Fruit fly (Drosophila melanogaster): ENCODE measurements around the gene CG5292.

CG5292 gene

dm6 chr3R:17118917-17119378 is 32.7 kb upstream of the CG5292 start (continued):
- 0 out of 3 replicates have a peak, but pooled peaks have one; percentile 4 for TF ChIP-seq CG2199 (GFP tag; IDR thresholded peaks at IDR 0.05)
- TF ChIP-seq Hand (GFP tag; optimal IDR thresholded peaks at IDR 0.05): no peak
- no peak for TF ChIP-seq danr (GFP tag; IDR thresholded peaks at IDR 0.05)
- no peak for TF ChIP-seq CG1647 (GFP tag; optimal IDR thresholded peaks at IDR 0.05)
- TF ChIP-seq pan (optimal IDR thresholded peaks at IDR 0.05): no peak
- peak in 1 of 2 experiments; percentile 18 for TF ChIP-seq pan (GFP tag; optimal IDR thresholded peaks at IDR 0.05 in 1 of 2, IDR thresholded peaks at IDR 0.05 in 1 of 2)
- no peak for TF ChIP-seq zen (tag; optimal IDR thresholded peaks at IDR 0.05)
- no peak for TF ChIP-seq CG32767 (GFP tag; IDR thresholded peaks at IDR 0.05)
- TF ChIP-seq pros (GFP tag; optimal IDR thresholded peaks at IDR 0.05): peak; percentile 68
- peak; percentile 96 for TF ChIP-seq CG3163 (GFP tag; optimal IDR thresholded peaks at IDR 0.05)
- peak; percentile 25 for TF ChIP-seq CHES-1-like (GFP tag; optimal IDR thresholded peaks at IDR 0.05)
- no peak for TF ChIP-seq sisA (GFP tag; IDR thresholded peaks at IDR 0.05)
- no peak for TF ChIP-seq CG12769 (tag; optimal IDR thresholded peaks at IDR 0.05)
- no peak for TF ChIP-seq ssp (GFP tag; IDR thresholded peaks at IDR 0.05)
- TF ChIP-seq psq (GFP tag; optimal IDR thresholded peaks at IDR 0.05): no peak
- no peak for TF ChIP-seq D19A (tag; optimal IDR thresholded peaks at IDR 0.05)
- no peak for TF ChIP-seq gcm2 (GFP tag; optimal IDR thresholded peaks at IDR 0.05)
- TF ChIP-seq Eip74EF (GFP tag; optimal IDR thresholded peaks at IDR 0.05): peak in 1 of 2 experiments; percentile 7
- TF ChIP-seq Poxn (GFP tag; IDR thresholded peaks at IDR 0.05): no peak
- TF ChIP-seq CG11398 (GFP tag; optimal IDR thresholded peaks at IDR 0.05): no peak
- TF ChIP-seq twi (tag; optimal IDR thresholded peaks at IDR 0.05): no peak
- peak; percentile 41 for TF ChIP-seq nom (GFP tag; optimal IDR thresholded peaks at IDR 0.05)
- no peak for TF ChIP-seq Hr78 (GFP tag; optimal IDR thresholded peaks at IDR 0.05)
- no peak for TF ChIP-seq luna (GFP tag; optimal IDR thresholded peaks at IDR 0.05)
- peak; percentile 42 for TF ChIP-seq sens (GFP tag)
- peak; percentile 56; the same call in 1 of the 3 replicates for TF ChIP-seq CG34422 (GFP tag; IDR thresholded peaks at IDR 0.05)
- TF ChIP-seq tup (GFP tag; optimal IDR thresholded peaks at IDR 0.05): no peak
- TF ChIP-seq CG34224 (GFP tag; IDR thresholded peaks at IDR 0.05; ENCODE audit: partially characterized antibody): peak; percentile 49
- no peak for TF ChIP-seq Sox102F (GFP tag; optimal IDR thresholded peaks at IDR 0.05)
- TF ChIP-seq Sry-β (GFP tag; optimal IDR thresholded peaks at IDR 0.05): no peak
- 0 out of 2 replicates have a peak, but pooled peaks have one; percentile 32 for TF ChIP-seq wdn (GFP tag; IDR thresholded peaks at IDR 0.05)
- TF ChIP-seq BEAF-32 (GFP tag; optimal IDR thresholded peaks at IDR 0.05): no peak
- peak; percentile 48 for TF ChIP-seq CG34376 (GFP tag; optimal IDR thresholded peaks at IDR 0.05)
- 0 out of 2 replicates have a peak, but pooled peaks have one; percentile 21 for TF ChIP-seq tna (GFP tag; IDR thresholded peaks at IDR 0.05; ENCODE audit: partially characterized antibody)
- no peak for TF ChIP-seq CG2129 (GFP tag; IDR thresholded peaks at IDR 0.05; ENCODE audit: partially characterized antibody)
- no peak for TF ChIP-seq sima (GFP tag; optimal IDR thresholded peaks at IDR 0.05)
- peak; percentile 62; the same call in 1 of the 2 replicates for TF ChIP-seq CG4360 (GFP tag; IDR thresholded peaks at IDR 0.05)
- peak; percentile 14 for TF ChIP-seq HmgZ (tag; optimal IDR thresholded peaks at IDR 0.05)
- TF ChIP-seq MBD-R2 (GFP tag; IDR thresholded peaks at IDR 0.05): peak; percentile 29; the same call in 1 of the 2 replicates
- peak; percentile 18 for TF ChIP-seq stwl (tag; optimal IDR thresholded peaks at IDR 0.05)
- peak; percentile 38 for TF ChIP-seq gcm (GFP tag; optimal IDR thresholded peaks at IDR 0.05)
- no peak for TF ChIP-seq bab2 (GFP tag; optimal IDR thresholded peaks at IDR 0.05)
- TF ChIP-seq sens-2 (GFP tag; IDR thresholded peaks at IDR 0.05): no peak
- TF ChIP-seq ase (GFP tag; IDR thresholded peaks at IDR 0.05): no peak
- no peak for TF ChIP-seq br (optimal IDR thresholded peaks at IDR 0.05)
- no peak for TF ChIP-seq CG14710 (tag; optimal IDR thresholded peaks at IDR 0.05)
- TF ChIP-seq unc-4 (GFP tag; IDR thresholded peaks at IDR 0.05; ENCODE audit: partially characterized antibody): peak; percentile 39; the same call in 1 of the 2 replicates
- no peak for TF ChIP-seq CG4854 (GFP tag; optimal IDR thresholded peaks at IDR 0.05)
- TF ChIP-seq Abd-B (GFP tag; optimal IDR thresholded peaks at IDR 0.05): no peak
- no peak for TF ChIP-seq Rx (GFP tag; IDR thresholded peaks at IDR 0.05)

All from whole organism, embryonic.